Fruit fly (Drosophila melanogaster): ENCODE data around the gene ND-13B.
A peak's percentile ranks its signal among the peaks of the same experiment; 100 is the strongest.

ND-13B gene

DNA sequence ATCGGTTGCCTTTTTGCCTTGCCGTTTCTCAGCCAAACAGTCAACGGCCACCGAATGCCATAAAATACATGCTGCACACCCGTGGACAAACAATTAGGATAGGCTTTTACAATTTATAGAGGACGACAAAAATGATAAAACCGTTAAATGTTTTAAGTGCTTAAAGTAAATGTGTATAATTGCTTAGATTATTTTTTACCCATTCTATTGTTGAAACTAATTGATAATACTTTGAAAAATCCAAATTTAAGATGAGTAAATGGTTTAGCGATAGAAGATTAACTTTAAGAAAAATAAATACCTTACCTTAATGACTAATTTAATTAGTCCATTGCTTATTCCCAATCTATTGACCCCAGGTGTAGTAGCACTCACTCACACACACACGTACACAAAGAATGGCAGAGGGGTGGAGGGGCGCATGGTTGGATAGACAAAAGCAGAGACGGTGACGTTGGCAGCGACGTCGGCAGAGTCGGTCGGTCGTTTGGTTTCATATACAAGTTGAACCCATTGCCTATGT lies 15.3 kb downstream of the ND-13B start (continued):
- TF ChIP-seq CG6254 (GFP tag; optimal IDR thresholded peaks at IDR 0.05) (peak; percentile 89), CG13123 (GFP tag; optimal IDR thresholded peaks at IDR 0.05) (peak; percentile 71), repo (GFP tag; optimal IDR thresholded peaks at IDR 0.05) (peak; percentile 81), CG12744 (GFP tag; optimal IDR thresholded peaks at IDR 0.05) (peak; percentile 78), jigr1 (GFP tag; IDR thresholded peaks at IDR 0.05) (peak; percentile 92), danr (GFP tag; IDR thresholded peaks at IDR 0.05) (peak; percentile 92), trem (tag; optimal IDR thresholded peaks at IDR 0.05) (peak; percentile 84), CG32767 (GFP tag; IDR thresholded peaks at IDR 0.05) (peak; percentile 94), fd3F (GFP tag; optimal IDR thresholded peaks at IDR 0.05) (peak; percentile 86), bowl (GFP tag; IDR thresholded peaks at IDR 0.05) (peak; percentile 85), Dfd (GFP tag; optimal IDR thresholded peaks at IDR 0.05) (peak in 1 of 2 experiments; percentile 67), CG8089 (GFP tag; optimal IDR thresholded peaks at IDR 0.05) (peak; percentile 76), CG10543 (GFP tag; optimal IDR thresholded peaks at IDR 0.05) (peak; percentile 96), Ravus (GFP tag; IDR thresholded peaks at IDR 0.05) (peak; percentile 83), CG16779 (GFP tag; IDR thresholded peaks at IDR 0.05) (peak; percentile 55; the same call in 1 of the 2 replicates), CG3847 (GFP tag; IDR thresholded peaks at IDR 0.05) (no peak; the same call in 1 of the 2 replicates), CG11560 (tag; IDR thresholded peaks at IDR 0.05) (peak; percentile 80), PHDP (tag; optimal IDR thresholded peaks at IDR 0.05) (peak; percentile 94), CG17568 (GFP tag; optimal IDR thresholded peaks at IDR 0.05) (peak; percentile 88), ci (GFP tag; IDR thresholded peaks at IDR 0.05) (no peak; the same call in none of the 3 replicates), sd (tag; optimal IDR thresholded peaks at IDR 0.05) (peak; percentile 91), Sry-δ (GFP tag; optimal IDR thresholded peaks at IDR 0.05) (peak; percentile 46), sqz (GFP tag; optimal IDR thresholded peaks at IDR 0.05) (peak; percentile 88), CG9797 (GFP tag; optimal IDR thresholded peaks at IDR 0.05) (peak; percentile 42), HmgZ (tag; optimal IDR thresholded peaks at IDR 0.05) (peak; percentile 94), Ets97D (GFP tag; optimal IDR thresholded peaks at IDR 0.05) (peak; percentile 68), gce (GFP tag; IDR thresholded peaks at IDR 0.05) (peak; percentile 82), sr (GFP tag; IDR thresholded peaks at IDR 0.05) (0 out of 3 replicates have a peak, but pooled peaks have one; percentile 17), fd96Cb (tag; optimal IDR thresholded peaks at IDR 0.05) (peak; percentile 93), Awh (GFP tag; IDR thresholded peaks at IDR 0.05) (peak; percentile 91), CG12659 (GFP tag; optimal IDR thresholded peaks at IDR 0.05) (peak; percentile 96), CG16863 (GFP tag; optimal IDR thresholded peaks at IDR 0.05) (peak; percentile 87), hbn (GFP tag; IDR thresholded peaks at IDR 0.05; ENCODE audit: partially characterized antibody) (no peak), slou (GFP tag; optimal IDR thresholded peaks at IDR 0.05) (peak; percentile 72), fd64A (GFP tag; optimal IDR thresholded peaks at IDR 0.05) (peak; percentile 82), Hey (tag; optimal IDR thresholded peaks at IDR 0.05) (peak; percentile 67), gcm (GFP tag; optimal IDR thresholded peaks at IDR 0.05) (peak; percentile 98), Lim3 (GFP tag; IDR thresholded peaks at IDR 0.05) (0 out of 2 replicates have a peak, but pooled peaks have one; percentile 54), Xrp1 (GFP tag; IDR thresholded peaks at IDR 0.05) (peak; percentile 97), Hr78 (GFP tag; optimal IDR thresholded peaks at IDR 0.05) (peak in 1 of 2 experiments; percentile 91), nom (GFP tag; optimal IDR thresholded peaks at IDR 0.05) (peak; percentile 78), dmrt99B (tag; optimal IDR thresholded peaks at IDR 0.05) (peak; percentile 99), CG11723 (GFP tag; optimal IDR thresholded peaks at IDR 0.05) (peak; percentile 92), cwo (GFP tag; optimal IDR thresholded peaks at IDR 0.05) (peak; percentile 94), CG31224 (GFP tag; IDR thresholded peaks at IDR 0.05) (peak; percentile 88), tna (GFP tag; IDR thresholded peaks at IDR 0.05; ENCODE audit: partially characterized antibody) (no peak), tll (GFP tag; optimal IDR thresholded peaks at IDR 0.05) (peak in 1 of 2 experiments; percentile 79), CG30431 (GFP tag; optimal IDR thresholded peaks at IDR 0.05) (peak; percentile 87), h (optimal IDR thresholded peaks at IDR 0.05) (no peak)
